Fruit fly (Drosophila melanogaster) whole organism, prepupa: Measurements from ENCODE around the gene frj.

ENCODE experiments used
- CG11762 ChIP-seq: fragments of 200-800 bp; sonication (Bioruptor generic); optimal IDR thresholded peaks from 3 replicates; lab custom pipeline; 2016; ENCODE audit warnings: missing biosample characterization, missing genetic modification characterization; ENCODE audit not compliant: insufficient read depth
- CG31627 ChIP-seq: fragments of 200-800 bp; sonication (Bioruptor generic); optimal IDR thresholded peaks from 3 replicates; lab custom pipeline; 2016; ENCODE audit warnings: missing biosample characterization, missing genetic modification characterization
- Hr38 ChIP-seq: sonication (Bioruptor generic); optimal IDR thresholded peaks from 2 replicates; lab custom pipeline; 2016; ENCODE audit warnings: missing biosample characterization, missing genetic modification characterization
- Smox ChIP-seq: fragments of 200-800 bp; sonication (Bioruptor generic); optimal IDR thresholded peaks from 3 replicates; lab custom pipeline; 2016; ENCODE audit warnings: missing biosample characterization, missing genetic modification characterization

- no peak for TF ChIP-seq Hr38 (GFP tag; lab: Kevin White, UChicago)
- no peak for TF ChIP-seq CG11762 (GFP tag; lab: Kevin White, UChicago)
- no peak for TF ChIP-seq CG31627 (GFP tag; lab: Kevin White, UChicago)
- no peak for TF ChIP-seq Smox
These were observed 43.9 kb upstream of the frj start, which contains the start of gene CG13982 for dm6 chr2L:6411953-6412352.
